Worm (Caenorhabditis elegans) whole organism, young adult: ENCODE data around the gene M163.21.

Experiments
- B0261.1 ChIP-seq: sonication (generic microtip); optimal IDR thresholded peaks from 2 replicates; lab custom pipeline; 2016; ENCODE audit warnings: mild to moderate bottlenecking, missing genetic modification characterization, moderate library complexity, missing compliant biosample characterization
- C17E4.6 ChIP-seq: fragments of 200-800 bp; sonication (Bioruptor generic); IDR thresholded peaks from 2 replicates; pipeline ENCODE4 v1.3.6; 2022; ENCODE audit warnings: missing genetic modification reagents, missing genetic modification characterization, missing compliant biosample characterization
- D2030.7 ChIP-seq: fragments of 200-800 bp; sonication (Bioruptor generic); IDR thresholded peaks from 2 replicates; pipeline ENCODE4 v1.3.6; 2022; ENCODE audit warnings: missing genetic modification reagents, missing genetic modification characterization, missing compliant biosample characterization
- F22D6.2 ChIP-seq: sonication (generic microtip); optimal IDR thresholded peaks from 2 replicates; lab custom pipeline; 2016; ENCODE audit warnings: mild to moderate bottlenecking, missing genetic modification characterization, missing compliant biosample characterization
- F33H1.4 ChIP-seq: fragments of 200-800 bp; sonication (Bioruptor generic); IDR thresholded peaks from 2 replicates; pipeline ENCODE4 v1.3.6; 2022; ENCODE audit warnings: missing genetic modification reagents, missing genetic modification characterization, missing compliant biosample characterization
- F39B2.1 ChIP-seq: fragments of 200-800 bp; sonication (Bioruptor generic); IDR thresholded peaks from 2 replicates; pipeline ENCODE4 v1.3.6; 2022; ENCODE audit warnings: missing genetic modification reagents, missing genetic modification characterization, missing compliant biosample characterization
- F52B5.7 ChIP-seq: sonication (generic microtip); optimal IDR thresholded peaks from 2 replicates; lab custom pipeline; 2016; ENCODE audit warnings: mild to moderate bottlenecking, missing genetic modification characterization, missing compliant biosample characterization
- F55B11.4 ChIP-seq: sonication (generic microtip); optimal IDR thresholded peaks from 2 replicates; lab custom pipeline; 2016; ENCODE audit warnings: missing compliant biosample characterization, missing genetic modification characterization, borderline replicate concordance; ENCODE audit not compliant: insufficient read depth
- F57A8.1 ChIP-seq: fragments of 200-800 bp; sonication (Bioruptor generic); optimal IDR thresholded peaks from 2 replicates; lab custom pipeline; 2018; ENCODE audit warnings: mild to moderate bottlenecking, missing genetic modification characterization, moderate library complexity, missing compliant biosample characterization
- T26A5.8 ChIP-seq: sonication (generic microtip); optimal IDR thresholded peaks from 2 replicates; lab custom pipeline; 2016; ENCODE audit warnings: missing genetic modification characterization, missing compliant biosample characterization
- Y56A3A.18 ChIP-seq: fragments of 200-800 bp; sonication (Bioruptor generic); IDR thresholded peaks from 2 replicates; pipeline ENCODE4 v1.3.6; 2022; ENCODE audit warnings: missing genetic modification reagents, missing genetic modification characterization, missing compliant biosample characterization
- Y95B8A.8 ChIP-seq: fragments of 200-800 bp; sonication (Bioruptor generic); IDR thresholded peaks from 2 replicates; pipeline ENCODE4 v1.3.6; 2022; ENCODE audit warnings: missing genetic modification reagents, missing genetic modification characterization, missing compliant biosample characterization
- akir-1 ChIP-seq: fragments of 200-800 bp; sonication (Bioruptor generic); optimal IDR thresholded peaks from 2 replicates; lab custom pipeline; 2018; ENCODE audit warnings: mild to moderate bottlenecking, missing genetic modification characterization, moderate library complexity, missing compliant biosample characterization
- bed-1 ChIP-seq: fragments of 200-800 bp; sonication (Bioruptor generic); IDR thresholded peaks from 2 replicates; pipeline ENCODE4 v1.3.6; 2022; ENCODE audit warnings: missing genetic modification reagents, missing genetic modification characterization, missing compliant biosample characterization
- ccch-3 ChIP-seq: fragments of 200-800 bp; sonication (Bioruptor generic); optimal IDR thresholded peaks from 2 replicates; lab custom pipeline; 2018; ENCODE audit warnings: mild to moderate bottlenecking, missing genetic modification characterization, missing compliant biosample characterization
- ceh-100 ChIP-seq: fragments of 200-800 bp; sonication (Bioruptor generic); IDR thresholded peaks from 2 replicates; pipeline ENCODE4 v1.3.6; 2022; ENCODE audit warnings: missing genetic modification reagents, missing genetic modification characterization, missing compliant biosample characterization
- ceh-40 ChIP-seq: fragments of 200-800 bp; sonication (Bioruptor generic); IDR thresholded peaks from 2 replicates; pipeline ENCODE4 v1.3.6; 2022; ENCODE audit warnings: missing genetic modification characterization, missing compliant biosample characterization
- ceh-79 ChIP-seq: sonication (generic microtip); optimal IDR thresholded peaks from 2 replicates; lab custom pipeline; 2017; ENCODE audit warnings: mild to moderate bottlenecking, missing genetic modification characterization, missing compliant biosample characterization
- ceh-91 ChIP-seq: fragments of 200-800 bp; sonication (Bioruptor generic); IDR thresholded peaks from 2 replicates; pipeline ENCODE4 v1.3.6; 2022; ENCODE audit warnings: missing genetic modification reagents, missing genetic modification characterization, missing compliant biosample characterization
- egl-44 ChIP-seq: fragments of 200-800 bp; sonication (Bioruptor generic); IDR thresholded peaks from 2 replicates; pipeline ENCODE4 v1.3.6; 2022; ENCODE audit warnings: missing genetic modification reagents, missing genetic modification characterization, missing compliant biosample characterization
- fkh-3 ChIP-seq: sonication (generic microtip); optimal IDR thresholded peaks from 2 replicates; lab custom pipeline; 2016; ENCODE audit warnings: mild to moderate bottlenecking, missing genetic modification characterization, missing compliant biosample characterization
- gei-17 ChIP-seq: fragments of 200-800 bp; sonication (Bioruptor generic); optimal IDR thresholded peaks from 2 replicates; lab custom pipeline; 2018; ENCODE audit warnings: mild to moderate bottlenecking, missing genetic modification characterization, missing compliant biosample characterization
- him-1 ChIP-seq: sonication (generic microtip); optimal IDR thresholded peaks from 2 replicates; lab custom pipeline; 2016; ENCODE audit warnings: missing genotype, missing genetic modification reagents, missing genetic modification characterization, missing compliant biosample characterization
- lin-26 ChIP-seq: fragments of 200-800 bp; sonication (Bioruptor generic); IDR thresholded peaks from 2 replicates; pipeline ENCODE4 v1.3.6; 2022; ENCODE audit warnings: missing genetic modification reagents, missing genetic modification characterization, missing compliant biosample characterization
- lin-40 ChIP-seq: sonication (generic microtip); optimal IDR thresholded peaks from 2 replicates; lab custom pipeline; 2016; ENCODE audit warnings: missing genetic modification characterization, mild to moderate bottlenecking, missing compliant biosample characterization, missing genotype, missing genetic modification reagents
- lin-54 ChIP-seq: fragments of 200-800 bp; sonication (Bioruptor generic); optimal IDR thresholded peaks from 2 replicates; lab custom pipeline; 2018; ENCODE audit warnings: mild to moderate bottlenecking, missing genetic modification characterization, missing compliant biosample characterization
- lir-1 ChIP-seq: fragments of 200-800 bp; sonication (Bioruptor generic); conservative IDR thresholded peaks from 2 replicates; pipeline ENCODE4 v1.3.6; 2022; ENCODE audit warnings: missing genetic modification reagents, missing genetic modification characterization, missing compliant biosample characterization
- lsl-1 ChIP-seq: fragments of 200-800 bp; sonication (Bioruptor generic); optimal IDR thresholded peaks from 2 replicates; lab custom pipeline; 2018; ENCODE audit warnings: mild to moderate bottlenecking, missing genetic modification characterization, moderate library complexity, missing compliant biosample characterization
- lsy-27 ChIP-seq: sonication (generic microtip); optimal IDR thresholded peaks from 2 replicates; lab custom pipeline; 2017; ENCODE audit warnings: missing genetic modification characterization, mild to moderate bottlenecking, missing compliant biosample characterization, antibody characterized with exemption, missing genotype, borderline replicate concordance; ENCODE audit not compliant: insufficient read depth
- mcd-1 ChIP-seq: fragments of 200-800 bp; sonication (Bioruptor generic); IDR thresholded peaks from 2 replicates; pipeline ENCODE4 v1.3.6; 2022; ENCODE audit warnings: missing genetic modification reagents, missing genetic modification characterization, missing compliant biosample characterization
- mel-28 ChIP-seq: sonication (generic microtip); optimal IDR thresholded peaks from 2 replicates; lab custom pipeline; 2016; ENCODE audit warnings: borderline replicate concordance, mild to moderate bottlenecking, missing genetic modification characterization, missing compliant biosample characterization
- mes-4 ChIP-seq: sonication (generic microtip); optimal IDR thresholded peaks from 2 replicates; lab custom pipeline; 2016; ENCODE audit warnings: missing genotype, missing genetic modification characterization, missing compliant biosample characterization
- nfya-2 ChIP-seq: fragments of 200-800 bp; sonication (Bioruptor generic); IDR thresholded peaks from 2 replicates; pipeline ENCODE4 v1.3.6; 2022; ENCODE audit warnings: missing genetic modification reagents, missing genetic modification characterization, missing compliant biosample characterization
- nhr-90 ChIP-seq: sonication (generic microtip); optimal IDR thresholded peaks from 2 replicates; lab custom pipeline; 2016; ENCODE audit warnings: missing genotype, mild to moderate bottlenecking, missing genetic modification characterization, missing compliant biosample characterization
- repo-1 ChIP-seq: sonication (generic microtip); optimal IDR thresholded peaks from 2 replicates; lab custom pipeline; 2017; ENCODE audit warnings: mild to moderate bottlenecking, missing genetic modification characterization, missing compliant biosample characterization
- sdz-38 ChIP-seq: sonication (generic microtip); optimal IDR thresholded peaks from 2 replicates; lab custom pipeline; 2016; ENCODE audit warnings: missing genotype, missing genetic modification characterization, missing compliant biosample characterization
- sea-2 ChIP-seq: fragments of 200-800 bp; sonication (Bioruptor generic); IDR thresholded peaks from 2 replicates; pipeline ENCODE4 v1.3.6; 2022; ENCODE audit warnings: missing genetic modification characterization, missing compliant biosample characterization
- snpc-1.1 ChIP-seq: sonication (generic microtip); optimal IDR thresholded peaks from 2 replicates; lab custom pipeline; 2017; ENCODE audit warnings: missing genetic modification characterization, mild to moderate bottlenecking, missing compliant biosample characterization, antibody characterized with exemption, moderate library complexity, missing genotype, missing genetic modification reagents; ENCODE audit not compliant: insufficient read depth
- snpc-4 ChIP-seq, 5 experiments: fragments of 150-350 bp in 1 of 5; sonication (generic microtip) in 4 of 5; optimal IDR thresholded peaks; 2 replicates each; lab custom pipeline; 2014 to 2018; ENCODE audit warnings: missing genetic modification characterization in 5 of 5, missing biosample characterization in 3 of 5, antibody characterized with exemption in 2 of 5, mild to moderate bottlenecking in 2 of 5, missing compliant biosample characterization in 2 of 5, missing genotype in 2 of 5, moderate library complexity in 2 of 5, missing genetic modification reagents in 1 of 5
- sptf-2 ChIP-seq: fragments of 200-800 bp; sonication (Bioruptor generic); optimal IDR thresholded peaks from 2 replicates; lab custom pipeline; 2018; ENCODE audit warnings: mild to moderate bottlenecking, missing genetic modification characterization, missing compliant biosample characterization
- tbp1 ChIP-seq: fragments of 200-800 bp; sonication (Bioruptor generic); optimal IDR thresholded peaks from 2 replicates; lab custom pipeline; 2018; ENCODE audit warnings: mild to moderate bottlenecking, missing genetic modification characterization, missing compliant biosample characterization
- tbx-9 ChIP-seq: sonication (generic microtip); optimal IDR thresholded peaks from 2 replicates; lab custom pipeline; 2016; ENCODE audit warnings: borderline replicate concordance, missing genetic modification characterization, inconsistent platforms, missing compliant biosample characterization
- unc-62 ChIP-seq: fragments of 150-350 bp; optimal IDR thresholded peaks from 2 replicates; lab custom pipeline; 2014; ENCODE audit warnings: missing biosample characterization, missing genetic modification reagents, missing genetic modification characterization
- zfh-2 ChIP-seq: fragments of 200-800 bp; sonication (Bioruptor generic); conservative IDR thresholded peaks from 2 replicates; pipeline ENCODE4 v1.3.6; 2022; ENCODE audit warnings: missing genetic modification reagents, missing genetic modification characterization, missing compliant biosample characterization
- ztf-22 ChIP-seq: fragments of 200-800 bp; sonication (Bioruptor generic); optimal IDR thresholded peaks from 2 replicates; lab custom pipeline; 2018; ENCODE audit warnings: mild to moderate bottlenecking, missing genetic modification characterization, moderate library complexity, missing compliant biosample characterization
- ztf-25 ChIP-seq: fragments of 200-800 bp; sonication (Bioruptor generic); IDR thresholded peaks from 2 replicates; pipeline ENCODE4 v1.3.6; 2022; ENCODE audit warnings: missing genetic modification reagents, missing genetic modification characterization, missing compliant biosample characterization
- ztf-26 ChIP-seq: sonication (generic microtip); optimal IDR thresholded peaks from 2 replicates; lab custom pipeline; 2017; ENCODE audit warnings: missing genetic modification characterization, missing compliant biosample characterization

M163.21 gene

DNA sequence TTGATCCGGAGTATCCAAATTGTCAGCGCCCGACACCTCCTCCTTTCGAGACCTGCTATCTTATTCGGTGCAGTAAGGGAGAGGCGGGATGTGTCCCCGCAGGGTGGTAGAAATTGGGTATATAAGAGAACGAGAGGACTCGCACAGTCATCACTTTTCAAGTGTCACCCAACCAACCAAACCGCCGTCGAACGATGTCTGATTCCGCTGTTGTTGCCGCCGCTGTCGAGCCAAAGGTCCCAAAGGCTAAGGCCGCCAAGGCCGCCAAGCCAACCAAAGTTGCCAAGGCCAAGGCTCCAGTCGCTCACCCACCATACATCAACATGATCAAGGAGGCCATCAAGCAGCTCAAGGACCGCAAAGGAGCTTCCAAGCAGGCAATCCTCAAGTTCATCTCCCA lies 23.3 kb downstream of the M163.21 start, which contains the start of gene his-24 (continued):
- TF ChIP-seq repo-1 (tag; lab: Kevin White, UChicago) (peak; percentile 3), ccch-3 (GFP tag; lab: Kevin White, UChicago) (no peak), ceh-40 (GFP tag; lab: Robert Waterston, UW) (no peak)

DNA sequence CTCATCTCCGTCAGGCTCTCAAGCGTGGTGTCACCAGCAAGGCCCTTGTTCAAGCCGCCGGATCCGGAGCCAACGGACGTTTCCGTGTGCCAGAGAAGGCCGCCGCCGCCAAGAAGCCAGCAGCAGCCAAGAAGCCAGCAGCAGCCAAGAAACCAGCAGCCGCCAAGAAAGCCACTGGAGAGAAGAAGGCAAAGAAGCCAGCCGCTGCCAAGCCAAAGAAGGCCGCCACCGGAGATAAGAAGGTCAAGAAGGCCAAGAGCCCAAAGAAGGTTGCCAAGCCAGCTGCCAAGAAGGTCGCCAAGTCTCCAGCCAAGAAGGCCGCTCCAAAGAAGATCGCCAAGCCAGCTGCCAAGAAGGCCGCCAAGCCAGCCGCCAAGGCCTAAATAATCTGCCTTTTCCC lies 23.9 kb downstream of the M163.21 start:
- TF ChIP-seq zfh-2 (GFP tag; lab: Robert Waterston, UW) (peak; percentile 83), lin-40 (tag; lab: Kevin White, UChicago) (no peak), T26A5.8 (no peak), C17E4.6 (GFP tag; lab: Robert Waterston, UW) (no peak), F52B5.7 (tag; lab: Kevin White, UChicago) (no peak), nhr-90 (no peak), ceh-100 (GFP tag; lab: Robert Waterston, UW) (no peak), F22D6.2 (tag; lab: Kevin White, UChicago) (no peak), lsy-27 (no peak), F39B2.1 (GFP tag; lab: Robert Waterston, UW) (0 out of 2 replicates have a peak, but pooled peaks have one; percentile 42), mcd-1 (GFP tag; lab: Robert Waterston, UW) (peak; percentile 38), him-1 (tag; lab: Kevin White, UChicago) (no peak), bed-1 (GFP tag; lab: Robert Waterston, UW) (0 out of 2 replicates have a peak, but pooled peaks have one; percentile 70), D2030.7 (no peak), fkh-3 (no peak), snpc-1.1 (tag; lab: Kevin White, UChicago) (no peak), Y56A3A.18 (no peak), ceh-91 (GFP tag; lab: Robert Waterston, UW) (no peak), lin-54 (GFP tag; lab: Kevin White, UChicago) (no peak), ztf-26 (tag; lab: Kevin White, UChicago) (no peak), sdz-38 (no peak), mel-28 (tag; lab: Kevin White, UChicago) (no peak), lin-26 (no peak), mes-4 (no peak), sptf-2 (GFP tag; lab: Kevin White, UChicago) (no peak), nfya-2 (0 out of 2 replicates have a peak, but pooled peaks have one; percentile 61), gei-17 (GFP tag; lab: Kevin White, UChicago) (no peak), ztf-22 (GFP tag; lab: Kevin White, UChicago) (no peak), lsl-1 (no peak), tbx-9 (tag; lab: Kevin White, UChicago) (no peak), akir-1 (no peak), lir-1 (no peak), sea-2 (GFP tag; lab: Robert Waterston, UW) (0 out of 2 replicates have a peak, but pooled peaks have one; percentile 37), unc-62 (GFP tag; lab: Kevin White, UChicago) (no peak), snpc-4 (GFP tag; optimal IDR thresholded peaks at IDR 0.05; lab: Kevin White, UChicago) (no peak), snpc-4 (tag; optimal IDR thresholded peaks at IDR 0.05; lab: Kevin White, UChicago) (no peak), egl-44 (GFP tag; lab: Robert Waterston, UW) (no peak), tbp1 (no peak), Y95B8A.8 (no peak), F55B11.4 (tag; lab: Kevin White, UChicago) (no peak), ztf-25 (no peak), ceh-79 (tag; lab: Kevin White, UChicago) (no peak), F57A8.1 (no peak), B0261.1 (no peak), F33H1.4 (GFP tag; lab: Robert Waterston, UW) (no peak)
